Worm (Caenorhabditis elegans) whole organism, L4/young adult: ENCODE results near the gene ugt-41.

Experiments
- dao-5 ChIP-seq: sonication (generic microtip); optimal IDR thresholded peaks from 2 replicates; lab custom pipeline; 2016; ENCODE audit warnings: missing genotype, missing genetic modification characterization, moderate library complexity, missing compliant biosample characterization
- him-1 ChIP-seq: sonication (generic microtip); optimal IDR thresholded peaks from 2 replicates; lab custom pipeline; 2016; ENCODE audit warnings: missing genotype, missing genetic modification reagents, missing genetic modification characterization, missing compliant biosample characterization

ce11 chrV:7199077-7199476, 35.7 kb upstream of the ugt-41 start:
- no peak for TF ChIP-seq dao-5 (tag; lab: Kevin White, UChicago)
- TF ChIP-seq him-1: no peak
